Fruit fly (Drosophila melanogaster) whole organism, pupa: ENCODE data around the gene kar.

Source experiments
- CG14655 ChIP-seq: fragments of 200-800 bp; sonication (Bioruptor generic); optimal IDR thresholded peaks from 3 replicates; lab custom pipeline; 2017; ENCODE audit warnings: mild to moderate bottlenecking, missing biosample characterization, missing genetic modification reagents, missing genetic modification characterization
- CG17806 ChIP-seq: fragments of 200-800 bp; sonication (Bioruptor generic); optimal IDR thresholded peaks from 2 replicates; lab custom pipeline; 2018; ENCODE audit warnings: missing biosample characterization, mild to moderate bottlenecking, missing genetic modification characterization, moderate library complexity
- CG8301 ChIP-seq: fragments of 200-800 bp; sonication (Bioruptor generic); optimal IDR thresholded peaks from 2 replicates; lab custom pipeline; 2018; ENCODE audit warnings: missing biosample characterization, mild to moderate bottlenecking, missing genetic modification characterization
- CG9948 ChIP-seq: fragments of 200-800 bp; sonication (Bioruptor generic); optimal IDR thresholded peaks from 2 replicates; lab custom pipeline; 2018; ENCODE audit warnings: missing biosample characterization, mild to moderate bottlenecking, missing genetic modification characterization, moderate library complexity
- EcR ChIP-seq: fragments of 200-800 bp; sonication (Bioruptor generic); optimal IDR thresholded peaks from 3 replicates; lab custom pipeline; 2019; ENCODE audit warnings: missing biosample characterization, missing genetic modification characterization, mild to moderate bottlenecking, moderate library complexity, missing genetic modification reagents
- Pif1B ChIP-seq: fragments of 200-800 bp; sonication (Bioruptor generic); optimal IDR thresholded peaks from 3 replicates; lab custom pipeline; 2016; ENCODE audit warnings: missing biosample characterization, missing genetic modification characterization

dm6 chr3R:12645771-12646317 is 43.3 kb downstream of the kar start:
- no peak for TF ChIP-seq CG14655 (GFP tag; lab: Kevin White, UChicago)
- TF ChIP-seq CG9948 (tag; lab: Kevin White, UChicago): no peak
- no peak for TF ChIP-seq CG8301 (tag; lab: Kevin White, UChicago)
- no peak for TF ChIP-seq Pif1B (GFP tag; lab: Kevin White, UChicago)
- no peak for TF ChIP-seq EcR (GFP tag; lab: Kevin White, UChicago)
- no peak for TF ChIP-seq CG17806
